Worm (Caenorhabditis elegans) whole organism, midembryonic: ENCODE measurements around the gene tsp-13.

Source experiments
- T22C8.4 ChIP-seq: fragments of 200-800 bp; sonication (Bioruptor generic); IDR thresholded peaks from 2 replicates; pipeline ENCODE4 v1.3.6; 2022; ENCODE audit warnings: missing genetic modification characterization, missing compliant biosample characterization
- cog-1 ChIP-seq: sonication (generic microtip); optimal IDR thresholded peaks from 2 replicates; lab custom pipeline; 2016; ENCODE audit warnings: missing genetic modification characterization, missing compliant biosample characterization
- flt-1 ChIP-seq: fragments of 200-800 bp; sonication (Bioruptor generic); IDR thresholded peaks from 2 replicates; pipeline ENCODE4 v1.3.6; 2022; ENCODE audit warnings: missing genetic modification characterization, missing compliant biosample characterization
- klf-2 ChIP-seq: fragments of 200-800 bp; sonication (Bioruptor generic); conservative IDR thresholded peaks from 2 replicates; pipeline ENCODE4 v1.3.6; 2022; ENCODE audit warnings: missing genetic modification reagents, missing genetic modification characterization, missing compliant biosample characterization
- med-1 ChIP-seq: sonication (generic microtip); optimal IDR thresholded peaks from 2 replicates; lab custom pipeline; 2017; ENCODE audit warnings: missing genetic modification characterization, mild to moderate bottlenecking, missing compliant biosample characterization, antibody characterized with exemption, missing genetic modification reagents; ENCODE audit not compliant: insufficient read depth
- ref-1 ChIP-seq: fragments of 200-800 bp; sonication (Bioruptor generic); conservative IDR thresholded peaks from 2 replicates; pipeline ENCODE4 v1.3.6; 2022; ENCODE audit warnings: missing genetic modification reagents, missing genetic modification characterization, missing compliant biosample characterization
- tab-1 ChIP-seq: fragments of 200-800 bp; sonication (Bioruptor generic); IDR thresholded peaks from 2 replicates; pipeline ENCODE4 v1.3.6; 2022; ENCODE audit warnings: missing genetic modification characterization, missing compliant biosample characterization
- ztf-23 ChIP-seq: fragments of 200-800 bp; sonication (Bioruptor generic); IDR thresholded peaks from 2 replicates; pipeline ENCODE4 v1.3.6; 2022; ENCODE audit warnings: missing genetic modification reagents, missing genetic modification characterization, missing compliant biosample characterization
- ztf-29 ChIP-seq: fragments of 200-800 bp; sonication (Bioruptor generic); IDR thresholded peaks from 2 replicates; pipeline ENCODE4 v1.3.6; 2022; ENCODE audit warnings: missing genetic modification reagents, missing genetic modification characterization, missing compliant biosample characterization

ce11 chrV:19201190-19201589 lies 47.3 kb downstream of the tsp-13 start:
- TF ChIP-seq flt-1 (GFP tag; lab: Robert Waterston, UW), result no peak
- TF ChIP-seq ztf-23 (GFP tag; lab: Robert Waterston, UW), result no peak
- TF ChIP-seq ref-1, result no peak
- no peak for TF ChIP-seq klf-2 (GFP tag; lab: Robert Waterston, UW)
- no peak for TF ChIP-seq tab-1 (GFP tag; lab: Robert Waterston, UW)
- TF ChIP-seq med-1, result no peak
- TF ChIP-seq T22C8.4 (GFP tag; lab: Robert Waterston, UW), result no peak
- TF ChIP-seq ztf-29 (GFP tag; lab: Robert Waterston, UW), result no peak
- TF ChIP-seq cog-1 (tag; lab: Kevin White, UChicago), result no peak
